Fruit fly (Drosophila melanogaster) whole organism, embryonic: Measurements from ENCODE around the gene Sgp.

Experiments
- Asciz ChIP-seq: fragments of 200-800 bp; sonication (Bioruptor generic); optimal IDR thresholded peaks from 2 replicates; lab custom pipeline; 2017; ENCODE audit warnings: missing biosample characterization, mild to moderate bottlenecking, missing genetic modification characterization, missing genetic modification reagents
- Atf-2 ChIP-seq: fragments of 200-800 bp; sonication (Bioruptor generic); optimal IDR thresholded peaks from 2 replicates; lab custom pipeline; 2016; ENCODE audit warnings: missing biosample characterization, missing genetic modification characterization
- BEAF-32 ChIP-seq: fragments of 200-800 bp; sonication (Bioruptor generic); optimal IDR thresholded peaks from 3 replicates; lab custom pipeline; 2017; ENCODE audit warnings: missing biosample characterization, missing genetic modification characterization, mild to moderate bottlenecking, moderate library complexity, missing genetic modification reagents
- CG10209 ChIP-seq: fragments of 200-800 bp; sonication (Bioruptor generic); optimal IDR thresholded peaks from 3 replicates; lab custom pipeline; 2017; ENCODE audit warnings: missing biosample characterization, mild to moderate bottlenecking, missing genetic modification characterization, missing genetic modification reagents
- CG11456 ChIP-seq: fragments of 200-800 bp; sonication (Bioruptor generic); IDR thresholded peaks from 3 replicates; pipeline ENCODE4 v1.3.6; 2022; ENCODE audit warnings: missing biosample characterization, missing genetic modification characterization
- CG12071 ChIP-seq: fragments of 200-800 bp; sonication (Bioruptor generic); optimal IDR thresholded peaks from 3 replicates; lab custom pipeline; 2018; ENCODE audit warnings: missing biosample characterization, mild to moderate bottlenecking, missing genetic modification characterization
- CG12219 ChIP-seq: fragments of 200-800 bp; sonication (Bioruptor generic); optimal IDR thresholded peaks from 3 replicates; lab custom pipeline; 2018; ENCODE audit warnings: missing biosample characterization, mild to moderate bottlenecking, missing genetic modification characterization
- CG13123 ChIP-seq: fragments of 200-800 bp; sonication (Bioruptor generic); optimal IDR thresholded peaks from 2 replicates; lab custom pipeline; 2016; ENCODE audit warnings: missing biosample characterization, missing genetic modification characterization
- CG14667 ChIP-seq: fragments of 200-800 bp; sonication (Bioruptor generic); IDR thresholded peaks from 2 replicates; pipeline ENCODE4 v1.3.6; 2022; ENCODE audit warnings: missing biosample characterization, missing genetic modification characterization
- CG14860 ChIP-seq: fragments of 200-800 bp; sonication (Bioruptor generic); IDR thresholded peaks from 3 replicates; pipeline ENCODE4 v1.3.6; 2022; ENCODE audit warnings: missing biosample characterization, missing genetic modification characterization; ENCODE audit not compliant: partially characterized antibody
- CG16815 ChIP-seq: fragments of 200-800 bp; sonication (Bioruptor generic); optimal IDR thresholded peaks from 3 replicates; lab custom pipeline; 2017; ENCODE audit warnings: missing biosample characterization, mild to moderate bottlenecking, missing genetic modification characterization
- CG17328 ChIP-seq: fragments of 200-800 bp; sonication (Bioruptor generic); IDR thresholded peaks from 2 replicates; pipeline ENCODE4 v1.3.6; 2022; ENCODE audit warnings: missing biosample characterization, missing genetic modification characterization
- CG17802 ChIP-seq: fragments of 200-800 bp; sonication (Bioruptor generic); optimal IDR thresholded peaks from 2 replicates; lab custom pipeline; 2018; ENCODE audit warnings: missing biosample characterization, mild to moderate bottlenecking, missing genetic modification characterization, moderate library complexity
- CG3163 ChIP-seq: fragments of 200-800 bp; sonication (Bioruptor generic); optimal IDR thresholded peaks from 3 replicates; lab custom pipeline; 2016; ENCODE audit warnings: missing biosample characterization, missing genetic modification characterization
- CG32767 ChIP-seq: fragments of 200-800 bp; sonication (Bioruptor generic); IDR thresholded peaks from 2 replicates; pipeline ENCODE4 v1.3.6; 2022; ENCODE audit warnings: missing biosample characterization, missing genetic modification characterization
- CG3838 ChIP-seq: fragments of 200-800 bp; sonication (Bioruptor generic); optimal IDR thresholded peaks from 3 replicates; lab custom pipeline; 2016; ENCODE audit warnings: missing biosample characterization, missing genetic modification characterization
- CG4328 ChIP-seq: fragments of 200-800 bp; sonication (Bioruptor generic); optimal IDR thresholded peaks from 3 replicates; lab custom pipeline; 2017; ENCODE audit warnings: missing biosample characterization, missing genetic modification reagents, missing genetic modification characterization
- CG4424 ChIP-seq: fragments of 200-800 bp; sonication (Bioruptor generic); optimal IDR thresholded peaks from 3 replicates; lab custom pipeline; 2016; ENCODE audit warnings: missing biosample characterization, missing genetic modification characterization
- CG8281 ChIP-seq: fragments of 200-800 bp; sonication (Bioruptor generic); optimal IDR thresholded peaks from 2 replicates; lab custom pipeline; 2018; ENCODE audit warnings: missing biosample characterization, mild to moderate bottlenecking, missing genetic modification characterization, moderate library complexity
- CG8290 ChIP-seq, 3 experiments: fragments of 200-800 bp; sonication (Bioruptor generic); optimal IDR thresholded peaks; 2 replicates each; lab custom pipeline; 2016 to 2019; ENCODE audit warnings: missing biosample characterization in 3 of 3, missing genetic modification characterization in 3 of 3, mild to moderate bottlenecking in 2 of 3, moderate library complexity in 1 of 3
- CrebB ChIP-seq: fragments of 200-800 bp; sonication (Bioruptor generic); optimal IDR thresholded peaks from 3 replicates; lab custom pipeline; 2018; ENCODE audit warnings: missing biosample characterization, mild to moderate bottlenecking, missing genetic modification characterization
- Hmx ChIP-seq: fragments of 200-800 bp; sonication (Bioruptor generic); optimal IDR thresholded peaks from 2 replicates; lab custom pipeline; 2016; ENCODE audit warnings: missing biosample characterization, missing genetic modification characterization
- MTF-1 ChIP-seq: fragments of 200-800 bp; sonication (Bioruptor generic); optimal IDR thresholded peaks from 2 replicates; lab custom pipeline; 2018; ENCODE audit warnings: missing biosample characterization, mild to moderate bottlenecking, missing genetic modification characterization, borderline replicate concordance
- Nf-YB ChIP-seq: fragments of 200-800 bp; sonication (Bioruptor generic); optimal IDR thresholded peaks from 3 replicates; lab custom pipeline; 2019; ENCODE audit warnings: missing biosample characterization, mild to moderate bottlenecking, missing genetic modification characterization, moderate library complexity
- Opbp ChIP-seq: fragments of 200-800 bp; sonication (Bioruptor generic); IDR thresholded peaks from 3 replicates; pipeline ENCODE4 v1.3.6; 2022; ENCODE audit warnings: missing biosample characterization, missing genetic modification characterization; ENCODE audit not compliant: partially characterized antibody
- Ravus ChIP-seq: fragments of 200-800 bp; sonication (Bioruptor generic); IDR thresholded peaks from 2 replicates; pipeline ENCODE4 v1.3.6; 2022; ENCODE audit warnings: missing biosample characterization, missing genetic modification characterization
- Scr ChIP-seq: fragments of 200-800 bp; sonication (Bioruptor generic); IDR thresholded peaks from 2 replicates; pipeline ENCODE4 v1.3.6; 2022; ENCODE audit warnings: missing biosample characterization, missing genetic modification characterization; ENCODE audit not compliant: partially characterized antibody
- Six4 ChIP-seq: fragments of 200-800 bp; sonication (Bioruptor generic); optimal IDR thresholded peaks from 2 replicates; lab custom pipeline; 2016; ENCODE audit warnings: missing biosample characterization, missing genetic modification characterization
- Sox102F ChIP-seq: fragments of 200-800 bp; sonication (Bioruptor generic); optimal IDR thresholded peaks from 2 replicates; lab custom pipeline; 2018; ENCODE audit warnings: missing biosample characterization, mild to moderate bottlenecking, missing genetic modification characterization, moderate library complexity
- Vsx1 ChIP-seq: fragments of 200-800 bp; sonication (Bioruptor generic); optimal IDR thresholded peaks from 2 replicates; lab custom pipeline; 2017; ENCODE audit warnings: missing biosample characterization, mild to moderate bottlenecking, missing genetic modification characterization, missing genetic modification reagents
- crp ChIP-seq, 2 experiments: fragments of 200-800 bp; sonication (Bioruptor generic); optimal IDR thresholded peaks; 2 replicates in 1 of 2; 3 replicates in 1 of 2; lab custom pipeline; 2017; ENCODE audit warnings: missing biosample characterization in 2 of 2, missing genetic modification characterization in 2 of 2, mild to moderate bottlenecking in 1 of 2, moderate library complexity in 1 of 2
- esg ChIP-seq: fragments of 200-800 bp; sonication (Bioruptor generic); conservative IDR thresholded peaks from 2 replicates; pipeline ENCODE4 v1.3.6; 2022; ENCODE audit warnings: missing biosample characterization, missing genetic modification characterization
- eyg ChIP-seq: fragments of 200-800 bp; sonication (Bioruptor generic); optimal IDR thresholded peaks from 3 replicates; lab custom pipeline; 2016; ENCODE audit warnings: missing biosample characterization, missing genetic modification characterization
- ftz-f1 ChIP-seq: fragments of 200-800 bp; sonication (Bioruptor generic); optimal IDR thresholded peaks from 2 replicates; lab custom pipeline; 2016; ENCODE audit warnings: missing biosample characterization, missing genetic modification characterization
- grau ChIP-seq: fragments of 200-800 bp; optimal IDR thresholded peaks from 3 replicates; lab custom pipeline; 2019; ENCODE audit warnings: missing biosample characterization, mild to moderate bottlenecking, missing genetic modification characterization, moderate library complexity
- hth ChIP-seq: fragments of >200 bp; optimal IDR thresholded peaks from 2 replicates; lab custom pipeline; 2017; ENCODE audit warnings: inconsistent platforms
- jing ChIP-seq: fragments of 200-800 bp; sonication (Bioruptor generic); optimal IDR thresholded peaks from 2 replicates; lab custom pipeline; 2018; ENCODE audit warnings: missing biosample characterization, mild to moderate bottlenecking, missing genetic modification characterization
- kah ChIP-seq: fragments of 200-800 bp; sonication (Bioruptor generic); optimal IDR thresholded peaks from 2 replicates; lab custom pipeline; 2018; ENCODE audit warnings: missing biosample characterization, mild to moderate bottlenecking, missing genetic modification characterization
- kay ChIP-seq: fragments of 200-800 bp; sonication (Bioruptor generic); optimal IDR thresholded peaks from 2 replicates; lab custom pipeline; 2016; ENCODE audit warnings: missing biosample characterization, missing genetic modification characterization
- mirr ChIP-seq: fragments of 200-800 bp; sonication (Bioruptor generic); optimal IDR thresholded peaks from 3 replicates; lab custom pipeline; 2018; ENCODE audit warnings: missing biosample characterization, mild to moderate bottlenecking, missing genetic modification characterization
- nerfin-2 ChIP-seq: fragments of 200-800 bp; sonication (Bioruptor generic); IDR thresholded peaks from 2 replicates; pipeline ENCODE4 v1.3.6; 2022; ENCODE audit warnings: missing biosample characterization, missing genetic modification characterization; ENCODE audit not compliant: partially characterized antibody
- nmo ChIP-seq: fragments of 200-800 bp; sonication (Bioruptor generic); optimal IDR thresholded peaks from 2 replicates; lab custom pipeline; 2018; ENCODE audit warnings: missing biosample characterization, mild to moderate bottlenecking, missing genetic modification characterization, moderate library complexity
- phol ChIP-seq: fragments of 200-800 bp; sonication (Bioruptor generic); optimal IDR thresholded peaks from 3 replicates; lab custom pipeline; 2018; ENCODE audit warnings: missing biosample characterization, mild to moderate bottlenecking, missing genetic modification characterization, moderate library complexity
- pnt ChIP-seq: fragments of 200-800 bp; sonication (Bioruptor generic); optimal IDR thresholded peaks from 3 replicates; lab custom pipeline; 2016; ENCODE audit warnings: missing biosample characterization, missing genetic modification characterization
- schlank ChIP-seq: fragments of 200-800 bp; sonication (Bioruptor generic); optimal IDR thresholded peaks from 2 replicates; lab custom pipeline; 2018; ENCODE audit warnings: missing biosample characterization, mild to moderate bottlenecking, missing genetic modification characterization
- sens-2 ChIP-seq: fragments of 200-800 bp; sonication (Bioruptor generic); IDR thresholded peaks from 2 replicates; pipeline ENCODE4 v1.3.6; 2022; ENCODE audit warnings: missing biosample characterization, missing genetic modification characterization
- so ChIP-seq: fragments of 200-800 bp; sonication (Bioruptor generic); IDR thresholded peaks from 3 replicates; pipeline ENCODE4 v1.3.6; 2022; ENCODE audit warnings: missing biosample characterization, missing genetic modification characterization
- stc ChIP-seq: fragments of 200-800 bp; sonication (Bioruptor generic); IDR thresholded peaks from 2 replicates; pipeline ENCODE4 v1.3.6; 2022; ENCODE audit warnings: missing biosample characterization, missing genetic modification characterization
- zfh2 ChIP-seq: fragments of 200-800 bp; sonication (Bioruptor generic); optimal IDR thresholded peaks from 2 replicates; lab custom pipeline; 2016; ENCODE audit warnings: missing biosample characterization, missing genetic modification characterization

Gene Sgp

dm6 chr2L:8570408-8571072 is 51.0 kb downstream of the Sgp start (continued):
- TF ChIP-seq CG8281 (tag; lab: Kevin White, UChicago) (peak; percentile 18), CG16815 (GFP tag; lab: Kevin White, UChicago) (no peak), CG14860 (0 out of 3 replicates have a peak, but pooled peaks have one; percentile 28), jing (no peak), CG13123 (GFP tag; lab: Kevin White, UChicago) (no peak), stc (GFP tag; lab: Robert Waterston, UW) (no peak), CG8290 (GFP tag; optimal IDR thresholded peaks at IDR 0.05; lab: Kevin White, UChicago) (no peak), CG8290 (tag; optimal IDR thresholded peaks at IDR 0.05; lab: Kevin White, UChicago) (no peak), grau (no peak), schlank (tag; lab: Kevin White, UChicago) (no peak), CG11456 (no peak), Nf-YB (no peak), CG32767 (GFP tag; lab: Robert Waterston, UW) (no peak), nerfin-2 (GFP tag; lab: Robert Waterston, UW) (peak; percentile 37; the same call in 1 of the 2 replicates), CG12071 (peak; percentile 22), crp (GFP tag; optimal IDR thresholded peaks at IDR 0.05; lab: Kevin White, UChicago) (no peak), hth (lab: Kevin White, UChicago) (no peak), phol (no peak), pnt (GFP tag; lab: Kevin White, UChicago) (no peak), sens-2 (GFP tag; lab: Robert Waterston, UW) (peak; percentile 47; the same call in 1 of the 2 replicates), kay (GFP tag; lab: Kevin White, UChicago) (no peak), CG10209 (GFP tag; lab: Kevin White, UChicago) (no peak), CG3838 (no peak), Six4 (GFP tag; lab: Kevin White, UChicago) (no peak), zfh2 (GFP tag; lab: Kevin White, UChicago) (no peak), BEAF-32 (GFP tag; lab: Kevin White, UChicago) (no peak), CG17802 (no peak), CG14667 (GFP tag; lab: Robert Waterston, UW) (no peak), CG4328 (GFP tag; lab: Kevin White, UChicago) (no peak), CG12219 (GFP tag; lab: Kevin White, UChicago) (peak; percentile 2), kah (no peak), Vsx1 (GFP tag; lab: Kevin White, UChicago) (peak; percentile 92), Ravus (no peak), MTF-1 (GFP tag; lab: Kevin White, UChicago) (no peak), Scr (GFP tag; lab: Robert Waterston, UW) (peak; percentile 49), so (GFP tag; lab: Robert Waterston, UW) (no peak), esg (GFP tag; lab: Robert Waterston, UW) (no peak), CrebB (tag; lab: Kevin White, UChicago) (no peak), CG3163 (GFP tag; lab: Kevin White, UChicago) (no peak), ftz-f1 (no peak), CG4424 (GFP tag; lab: Kevin White, UChicago) (no peak), Opbp (GFP tag; lab: Robert Waterston, UW) (peak; percentile 39; the same call in 1 of the 3 replicates), Hmx (GFP tag; lab: Kevin White, UChicago) (no peak), Asciz (GFP tag; lab: Kevin White, UChicago) (peak; percentile 9), Sox102F (GFP tag; lab: Kevin White, UChicago) (no peak), mirr (GFP tag; lab: Kevin White, UChicago) (peak; percentile 91), nmo (GFP tag; lab: Kevin White, UChicago) (no peak), CG17328 (GFP tag; lab: Robert Waterston, UW) (no peak), Atf-2 (GFP tag; lab: Kevin White, UChicago) (no peak), eyg (GFP tag; lab: Kevin White, UChicago) (no peak)
